Fruit fly (Drosophila melanogaster) whole organism, pupa: ENCODE data around the gene Obp83a.

Source experiments
- CG14655 ChIP-seq: fragments of 200-800 bp; sonication (Bioruptor generic); optimal IDR thresholded peaks from 3 replicates; lab custom pipeline; 2017; ENCODE audit warnings: mild to moderate bottlenecking, missing biosample characterization, missing genetic modification reagents, missing genetic modification characterization
- CG32121 ChIP-seq: fragments of 200-800 bp; sonication (Bioruptor generic); IDR thresholded peaks from 2 replicates; pipeline ENCODE4 v1.3.6; 2022; ENCODE audit warnings: missing biosample characterization, missing genetic modification characterization
- EcR ChIP-seq: fragments of 200-800 bp; sonication (Bioruptor generic); optimal IDR thresholded peaks from 3 replicates; lab custom pipeline; 2019; ENCODE audit warnings: missing biosample characterization, missing genetic modification characterization, mild to moderate bottlenecking, moderate library complexity, missing genetic modification reagents

DNA sequence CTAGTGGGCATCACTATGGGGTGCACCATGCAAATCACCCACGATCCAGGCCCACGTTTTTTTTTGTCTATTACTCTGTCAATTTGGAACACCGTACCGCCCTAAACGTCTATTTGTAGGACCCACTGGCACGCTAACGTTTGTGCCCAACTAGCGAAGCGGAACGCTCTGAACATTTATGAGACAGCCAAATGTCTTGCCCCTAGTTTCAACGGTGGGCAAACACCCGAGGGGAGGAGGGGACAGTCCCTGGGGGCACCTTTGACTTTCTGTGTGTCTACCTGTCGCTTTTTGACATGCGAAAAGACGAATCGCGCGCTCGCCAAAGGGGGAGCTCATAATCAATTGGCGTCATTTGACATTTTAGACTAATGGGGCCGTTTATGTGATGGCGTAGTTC, 31.6 kb upstream of the Obp83a start:
- no peak for TF ChIP-seq EcR (GFP tag; lab: Kevin White, UChicago)
- no peak for TF ChIP-seq CG32121 (GFP tag; lab: Robert Waterston, UW)
- TF ChIP-seq CG14655 (GFP tag; lab: Kevin White, UChicago): no peak
